Fruit fly (Drosophila melanogaster): ENCODE results near the gene CG33303.
A peak's percentile ranks its signal among the peaks of the same experiment; 100 is the strongest.

CG33303 gene

dm6 chr2L:10386208-10386805, 10.8 kb upstream of the CG33303 start, which contains the start of the genes Cdk1 and mRpS7 (continued):
- TF ChIP-seq cad (GFP tag; optimal IDR thresholded peaks at IDR 0.05): no peak
- TF ChIP-seq CG18599 (GFP tag; optimal IDR thresholded peaks at IDR 0.05): peak; percentile 75
- no peak for TF ChIP-seq HLH4C (GFP tag; IDR thresholded peaks at IDR 0.05; ENCODE audit: partially characterized antibody)
- TF ChIP-seq bsh (GFP tag; optimal IDR thresholded peaks at IDR 0.05): peak in 1 of 2 experiments; percentile 75
- no peak for TF ChIP-seq Gug (GFP tag; IDR thresholded peaks at IDR 0.05)
- 0 out of 3 replicates have a peak, but pooled peaks have one; percentile 54 for TF ChIP-seq CG3726 (GFP tag; IDR thresholded peaks at IDR 0.05)
- peak; percentile 4 for TF ChIP-seq CG3995 (GFP tag; optimal IDR thresholded peaks at IDR 0.05)
- TF ChIP-seq CG9609 (GFP tag; optimal IDR thresholded peaks at IDR 0.05): peak; percentile 53
- TF ChIP-seq CG9817 (tag; optimal IDR thresholded peaks at IDR 0.05): peak; percentile 68
- TF ChIP-seq Hand (GFP tag; optimal IDR thresholded peaks at IDR 0.05): no peak
- TF ChIP-seq unc-4 (GFP tag; IDR thresholded peaks at IDR 0.05; ENCODE audit: partially characterized antibody): no peak
- peak; percentile 59 for TF ChIP-seq bab2 (GFP tag; optimal IDR thresholded peaks at IDR 0.05)
- TF ChIP-seq CG17829 (tag; optimal IDR thresholded peaks at IDR 0.05): peak; percentile 70
- no peak for TF ChIP-seq gro (GFP tag; optimal IDR thresholded peaks at IDR 0.05)
- no peak for TF ChIP-seq dan (GFP tag; IDR thresholded peaks at IDR 0.05)
- TF ChIP-seq CG14965 (GFP tag; optimal IDR thresholded peaks at IDR 0.05; ENCODE audit: borderline replicate concordance): no peak
- peak; percentile 62 for TF ChIP-seq CG12942 (GFP tag; optimal IDR thresholded peaks at IDR 0.05)
- no peak for TF ChIP-seq kah (GFP tag; optimal IDR thresholded peaks at IDR 0.05)
- peak; percentile 51 for TF ChIP-seq HmgZ (tag; optimal IDR thresholded peaks at IDR 0.05)
- TF ChIP-seq Med (GFP tag): peak; percentile 86
- TF ChIP-seq Atf6 (GFP tag; IDR thresholded peaks at IDR 0.05): peak; percentile 79
- peak; percentile 70 for TF ChIP-seq CG1602 (GFP tag; optimal IDR thresholded peaks at IDR 0.05)
- peak; percentile 38 for TF ChIP-seq scrt (GFP tag; optimal IDR thresholded peaks at IDR 0.05)
- TF ChIP-seq Hsf (GFP tag; optimal IDR thresholded peaks at IDR 0.05): peak; percentile 79
- peak; percentile 86 for TF ChIP-seq CG11723 (GFP tag; optimal IDR thresholded peaks at IDR 0.05)
- peak; percentile 67; the same call in 1 of the 3 replicates for TF ChIP-seq gce (GFP tag; IDR thresholded peaks at IDR 0.05)
- TF ChIP-seq Dip3 (GFP tag; optimal IDR thresholded peaks at IDR 0.05): peak; percentile 53
- no peak for TF ChIP-seq CG12769 (tag; optimal IDR thresholded peaks at IDR 0.05)
- no peak for TF ChIP-seq CG11398 (GFP tag; optimal IDR thresholded peaks at IDR 0.05)
- TF ChIP-seq CG2712 (tag; optimal IDR thresholded peaks at IDR 0.05): peak; percentile 84
- TF ChIP-seq inv (GFP tag; IDR thresholded peaks at IDR 0.05; ENCODE audit: partially characterized antibody): no peak
- TF ChIP-seq knrl (GFP tag; IDR thresholded peaks at IDR 0.05; ENCODE audit: partially characterized antibody): no peak
- no peak for TF ChIP-seq Neu2 (GFP tag; optimal IDR thresholded peaks at IDR 0.05; ENCODE audit: borderline replicate concordance)
- peak; percentile 90 for TF ChIP-seq gem (tag; optimal IDR thresholded peaks at IDR 0.05)
- TF ChIP-seq repo (GFP tag; optimal IDR thresholded peaks at IDR 0.05): no peak
- TF ChIP-seq exex (tag; optimal IDR thresholded peaks at IDR 0.05): peak; percentile 39
- TF ChIP-seq CG7786 (GFP tag; optimal IDR thresholded peaks at IDR 0.05): peak; percentile 47
- TF ChIP-seq chn (GFP tag; optimal IDR thresholded peaks at IDR 0.05): peak; percentile 44
- TF ChIP-seq Optix (GFP tag; IDR thresholded peaks at IDR 0.05): no peak
- no peak for TF ChIP-seq sim (GFP tag; IDR thresholded peaks at IDR 0.05)
- TF ChIP-seq CG32532 (GFP tag; IDR thresholded peaks at IDR 0.05): peak; percentile 77
- TF ChIP-seq pan (optimal IDR thresholded peaks at IDR 0.05): no peak
- peak in 1 of 2 experiments; percentile 82 for TF ChIP-seq pan (GFP tag; optimal IDR thresholded peaks at IDR 0.05 in 1 of 2, IDR thresholded peaks at IDR 0.05 in 1 of 2)
- TF ChIP-seq fd64A (GFP tag; optimal IDR thresholded peaks at IDR 0.05): no peak
- peak; percentile 87 for TF ChIP-seq CG8924 (tag; optimal IDR thresholded peaks at IDR 0.05)
- TF ChIP-seq zen (tag; optimal IDR thresholded peaks at IDR 0.05): peak; percentile 70
- no peak for TF ChIP-seq Opbp (GFP tag; IDR thresholded peaks at IDR 0.05; ENCODE audit: partially characterized antibody)
- TF ChIP-seq CG14860 (GFP tag; IDR thresholded peaks at IDR 0.05; ENCODE audit: partially characterized antibody): no peak
- TF ChIP-seq gsb-n (tag; optimal IDR thresholded peaks at IDR 0.05): peak; percentile 76
- TF ChIP-seq CG10274 (GFP tag; optimal IDR thresholded peaks at IDR 0.05): no peak

Measured in whole organism, embryonic.